Fruit fly (Drosophila melanogaster) whole organism, embryonic: Measurements from ENCODE around the gene Cdc16.

Source experiments
- CG12071 ChIP-seq: fragments of 200-800 bp; sonication (Bioruptor generic); optimal IDR thresholded peaks from 3 replicates; lab custom pipeline; 2018; ENCODE audit warnings: missing biosample characterization, mild to moderate bottlenecking, missing genetic modification characterization
- CG12391 ChIP-seq: fragments of 200-800 bp; sonication (Bioruptor generic); optimal IDR thresholded peaks from 3 replicates; lab custom pipeline; 2018; ENCODE audit warnings: missing biosample characterization, mild to moderate bottlenecking, missing genetic modification characterization, moderate library complexity
- CG12769 ChIP-seq: fragments of 200-800 bp; sonication (Bioruptor generic); optimal IDR thresholded peaks from 2 replicates; lab custom pipeline; 2019; ENCODE audit warnings: missing biosample characterization, mild to moderate bottlenecking, missing genetic modification characterization, moderate library complexity
- CG14050 ChIP-seq: fragments of 200-800 bp; sonication (Bioruptor generic); IDR thresholded peaks from 3 replicates; pipeline ENCODE4 v1.3.6; 2022; ENCODE audit warnings: missing biosample characterization, missing genetic modification characterization
- CG1602 ChIP-seq: fragments of 200-800 bp; sonication (Bioruptor generic); optimal IDR thresholded peaks from 3 replicates; lab custom pipeline; 2016; ENCODE audit warnings: missing biosample characterization, missing genetic modification characterization
- CG1647 ChIP-seq: fragments of 200-800 bp; sonication (Bioruptor generic); optimal IDR thresholded peaks from 3 replicates; lab custom pipeline; 2016; ENCODE audit warnings: missing biosample characterization, missing genetic modification characterization
- CG17186 ChIP-seq: fragments of 200-800 bp; sonication (Bioruptor generic); optimal IDR thresholded peaks from 3 replicates; lab custom pipeline; 2017; ENCODE audit warnings: missing biosample characterization, missing genetic modification reagents, missing genetic modification characterization
- CG17568 ChIP-seq: fragments of 200-800 bp; sonication (Bioruptor generic); optimal IDR thresholded peaks from 2 replicates; lab custom pipeline; 2018; ENCODE audit warnings: missing biosample characterization, mild to moderate bottlenecking, missing genetic modification characterization, moderate library complexity
- CG2116 ChIP-seq: fragments of 200-800 bp; sonication (Bioruptor generic); optimal IDR thresholded peaks from 3 replicates; lab custom pipeline; 2018; ENCODE audit warnings: missing biosample characterization, mild to moderate bottlenecking, missing genetic modification characterization
- CG34422 ChIP-seq: fragments of 200-800 bp; sonication (Bioruptor generic); IDR thresholded peaks from 3 replicates; pipeline ENCODE4 v1.3.6; 2022; ENCODE audit warnings: missing biosample characterization, missing genetic modification characterization
- CG43689 ChIP-seq: fragments of 200-800 bp; sonication (Bioruptor generic); IDR thresholded peaks from 2 replicates; pipeline ENCODE4 v1.3.6; 2022; ENCODE audit warnings: missing biosample characterization, missing genetic modification characterization
- CG4617 ChIP-seq: fragments of 200-800 bp; sonication (Bioruptor generic); optimal IDR thresholded peaks from 3 replicates; lab custom pipeline; 2016; ENCODE audit warnings: missing biosample characterization, missing genetic modification characterization, borderline replicate concordance
- CG4707 ChIP-seq: fragments of 200-800 bp; sonication (Bioruptor generic); optimal IDR thresholded peaks from 2 replicates; lab custom pipeline; 2018; ENCODE audit warnings: missing biosample characterization, mild to moderate bottlenecking, missing genetic modification characterization, moderate library complexity
- CG4854 ChIP-seq: fragments of 200-800 bp; sonication (Bioruptor generic); optimal IDR thresholded peaks from 2 replicates; lab custom pipeline; 2016; ENCODE audit warnings: missing biosample characterization, missing genetic modification characterization, inconsistent platforms
- CG6272 ChIP-seq: fragments of 200-800 bp; sonication (Bioruptor generic); IDR thresholded peaks from 2 replicates; pipeline ENCODE4 v1.3.6; 2022; ENCODE audit warnings: missing biosample characterization, missing genetic modification characterization
- CG7357 ChIP-seq: fragments of 200-800 bp; sonication (Bioruptor generic); IDR thresholded peaks from 3 replicates; pipeline ENCODE4 v1.3.6; 2022; ENCODE audit warnings: missing biosample characterization, missing genetic modification characterization
- CG7372 ChIP-seq: fragments of 200-800 bp; sonication (Bioruptor generic); IDR thresholded peaks from 2 replicates; pipeline ENCODE4 v1.3.6; 2022; ENCODE audit warnings: missing biosample characterization, missing genetic modification characterization
- CG9797 ChIP-seq: fragments of 200-800 bp; sonication (Bioruptor generic); optimal IDR thresholded peaks from 3 replicates; lab custom pipeline; 2018; ENCODE audit warnings: missing biosample characterization, mild to moderate bottlenecking, missing genetic modification characterization
- D ChIP-seq, 2 experiments: fragments of 200-800 bp in 1 of 2; fragments of >200 bp in 1 of 2; sonication (Bioruptor generic) in 1 of 2; optimal IDR thresholded peaks; 2 replicates in 1 of 2; 3 replicates in 1 of 2; lab custom pipeline; 2017; ENCODE audit warnings: mild to moderate bottlenecking in 1 of 2, missing biosample characterization in 1 of 2, missing genetic modification characterization in 1 of 2, missing genetic modification reagents in 1 of 2
- E2f1 ChIP-seq: fragments of 200-800 bp; sonication (Bioruptor generic); IDR thresholded peaks from 2 replicates; pipeline ENCODE4 v1.3.6; 2022; ENCODE audit warnings: missing biosample characterization, missing genetic modification characterization
- ERR ChIP-seq: fragments of 200-800 bp; sonication (Bioruptor generic); optimal IDR thresholded peaks from 2 replicates; lab custom pipeline; 2016; ENCODE audit warnings: missing biosample characterization, missing genetic modification characterization
- Elba2 ChIP-seq: fragments of 200-800 bp; sonication (Bioruptor generic); optimal IDR thresholded peaks from 3 replicates; lab custom pipeline; 2016; ENCODE audit warnings: missing biosample characterization, missing genetic modification characterization
- Hr3 ChIP-seq: fragments of 200-800 bp; sonication (Bioruptor generic); optimal IDR thresholded peaks from 3 replicates; lab custom pipeline; 2016; ENCODE audit warnings: missing biosample characterization, missing genetic modification characterization
- Hr39 ChIP-seq: fragments of >200 bp; optimal IDR thresholded peaks from 2 replicates; lab custom pipeline; 2017
- Hsf ChIP-seq: fragments of 200-800 bp; sonication (Bioruptor generic); optimal IDR thresholded peaks from 3 replicates; lab custom pipeline; 2016; ENCODE audit warnings: missing biosample characterization, missing genetic modification characterization
- PHDP ChIP-seq: fragments of 200-800 bp; sonication (Bioruptor generic); optimal IDR thresholded peaks from 3 replicates; lab custom pipeline; 2018; ENCODE audit warnings: missing biosample characterization, mild to moderate bottlenecking, missing genetic modification characterization, moderate library complexity
- Stat92E ChIP-seq, 3 experiments: fragments of >200 bp in 2 of 3; fragments of 200-800 bp in 1 of 3; sonication (Bioruptor generic) in 1 of 3; optimal IDR thresholded peaks; 2 replicates each; lab custom pipeline; 2017 to 2019; ENCODE audit warnings: missing biosample characterization in 3 of 3, missing genetic modification characterization in 3 of 3, mild to moderate bottlenecking in 1 of 3, moderate library complexity in 1 of 3
- TFAM ChIP-seq: fragments of 200-800 bp; sonication (Bioruptor generic); optimal IDR thresholded peaks from 2 replicates; lab custom pipeline; 2017; ENCODE audit warnings: missing biosample characterization, missing genetic modification characterization, inconsistent platforms
- aop ChIP-seq: fragments of 200-800 bp; sonication (Bioruptor generic); IDR thresholded peaks from 2 replicates; pipeline ENCODE4 v1.3.6; 2022; ENCODE audit warnings: missing biosample characterization, missing genetic modification characterization
- ara ChIP-seq: fragments of 200-800 bp; sonication (Bioruptor generic); IDR thresholded peaks from 2 replicates; pipeline ENCODE4 v1.3.6; 2022; ENCODE audit warnings: missing biosample characterization, missing genetic modification characterization
- bcd ChIP-seq: fragments of 200-800 bp; sonication (Bioruptor generic); optimal IDR thresholded peaks from 2 replicates; lab custom pipeline; 2017; ENCODE audit warnings: missing biosample characterization, mild to moderate bottlenecking, missing genetic modification characterization
- bowl ChIP-seq: fragments of 200-800 bp; sonication (Bioruptor generic); IDR thresholded peaks from 2 replicates; pipeline ENCODE4 v1.3.6; 2022; ENCODE audit warnings: missing biosample characterization, missing genetic modification characterization
- dm ChIP-seq: fragments of 200-800 bp; sonication (Bioruptor generic); optimal IDR thresholded peaks from 3 replicates; lab custom pipeline; 2016; ENCODE audit warnings: missing biosample characterization, missing genetic modification characterization
- emc ChIP-seq: fragments of 200-800 bp; sonication (Bioruptor generic); optimal IDR thresholded peaks from 2 replicates; lab custom pipeline; 2016; ENCODE audit warnings: missing biosample characterization, missing genetic modification characterization
- esg ChIP-seq: fragments of 200-800 bp; sonication (Bioruptor generic); conservative IDR thresholded peaks from 2 replicates; pipeline ENCODE4 v1.3.6; 2022; ENCODE audit warnings: missing biosample characterization, missing genetic modification characterization
- fd96Cb ChIP-seq: fragments of 200-800 bp; sonication (Bioruptor generic); optimal IDR thresholded peaks from 2 replicates; lab custom pipeline; 2018; ENCODE audit warnings: missing biosample characterization, mild to moderate bottlenecking, missing genetic modification characterization, moderate library complexity
- gcm ChIP-seq: fragments of 200-800 bp; sonication (Bioruptor generic); optimal IDR thresholded peaks from 2 replicates; lab custom pipeline; 2019; ENCODE audit warnings: missing biosample characterization, mild to moderate bottlenecking, missing genetic modification characterization, moderate library complexity
- gem ChIP-seq: fragments of 200-800 bp; sonication (Bioruptor generic); optimal IDR thresholded peaks from 2 replicates; lab custom pipeline; 2019; ENCODE audit warnings: missing biosample characterization, mild to moderate bottlenecking, missing genetic modification characterization, moderate library complexity
- ham ChIP-seq: fragments of 200-800 bp; sonication (Bioruptor generic); IDR thresholded peaks from 2 replicates; pipeline ENCODE4 v1.3.6; 2022; ENCODE audit warnings: missing biosample characterization, missing genetic modification characterization
- lilli ChIP-seq: fragments of 200-800 bp; sonication (Bioruptor generic); optimal IDR thresholded peaks from 3 replicates; lab custom pipeline; 2016; ENCODE audit warnings: missing biosample characterization, missing genetic modification characterization
- lmd ChIP-seq: fragments of 200-800 bp; sonication (Bioruptor generic); IDR thresholded peaks from 2 replicates; pipeline ENCODE4 v1.3.6; 2022; ENCODE audit warnings: missing biosample characterization, missing genetic modification characterization
- lola ChIP-seq, 3 experiments: fragments of >200 bp in 2 of 3; fragments of 200-800 bp in 1 of 3; sonication (Bioruptor generic) in 1 of 3; optimal IDR thresholded peaks; 2 replicates each; lab custom pipeline; 2017 to 2019; ENCODE audit warnings: missing biosample characterization in 3 of 3, missing genetic modification characterization in 3 of 3, mild to moderate bottlenecking in 1 of 3, moderate library complexity in 1 of 3
- mam ChIP-seq: fragments of 200-800 bp; sonication (Bioruptor generic); optimal IDR thresholded peaks from 3 replicates; lab custom pipeline; 2016; ENCODE audit warnings: missing biosample characterization, missing genetic modification characterization
- oc ChIP-seq: fragments of 200-800 bp; sonication (Bioruptor generic); optimal IDR thresholded peaks from 2 replicates; lab custom pipeline; 2018; ENCODE audit warnings: missing biosample characterization, mild to moderate bottlenecking, missing genetic modification characterization, moderate library complexity
- p53 ChIP-seq: fragments of 200-800 bp; sonication (Bioruptor generic); optimal IDR thresholded peaks from 2 replicates; lab custom pipeline; 2016; ENCODE audit warnings: missing biosample characterization, missing genetic modification characterization
- rib ChIP-seq: fragments of 200-800 bp; sonication (Bioruptor generic); IDR thresholded peaks from 2 replicates; pipeline ENCODE4 v1.3.6; 2022; ENCODE audit warnings: missing biosample characterization, missing genetic modification characterization
- sima ChIP-seq: fragments of 200-800 bp; sonication (Bioruptor generic); optimal IDR thresholded peaks from 2 replicates; lab custom pipeline; 2016; ENCODE audit warnings: missing biosample characterization, missing genetic modification characterization
- sisA ChIP-seq: fragments of 200-800 bp; sonication (Bioruptor generic); IDR thresholded peaks from 2 replicates; pipeline ENCODE4 v1.3.6; 2022; ENCODE audit warnings: missing biosample characterization, missing genetic modification characterization
- tup ChIP-seq: fragments of 200-800 bp; sonication (Bioruptor generic); optimal IDR thresholded peaks from 2 replicates; lab custom pipeline; 2016; ENCODE audit warnings: missing biosample characterization, mild to moderate bottlenecking, missing genetic modification characterization, moderate library complexity
- unc-4 ChIP-seq: fragments of 200-800 bp; sonication (Bioruptor generic); IDR thresholded peaks from 2 replicates; pipeline ENCODE4 v1.3.6; 2022; ENCODE audit warnings: missing biosample characterization, missing genetic modification characterization; ENCODE audit not compliant: partially characterized antibody
- z ChIP-seq: fragments of 200-800 bp; sonication (Bioruptor generic); IDR thresholded peaks from 3 replicates; pipeline ENCODE4 v1.3.6; 2022; ENCODE audit warnings: missing biosample characterization, missing genetic modification characterization

Cdc16 gene

dm6 chr3R:23280806-23281257 lies at the start of gene Cdc16, which contains the start of gene orb (continued):
- TF ChIP-seq CG12391 (tag; lab: Kevin White, UChicago) (peak; percentile 98), CG2116 (GFP tag; lab: Kevin White, UChicago) (peak; percentile 76), sima (no peak), CG6272 (GFP tag; lab: Robert Waterston, UW) (peak; percentile 88), Hr3 (GFP tag; lab: Kevin White, UChicago) (peak; percentile 92), D (optimal IDR thresholded peaks at IDR 0.05; lab: Kevin White, UChicago) (no peak), D (GFP tag; optimal IDR thresholded peaks at IDR 0.05; lab: Kevin White, UChicago) (peak; percentile 80), lmd (GFP tag; lab: Robert Waterston, UW) (peak; percentile 91), CG9797 (GFP tag; lab: Kevin White, UChicago) (no peak), z (no peak), CG7357 (GFP tag; lab: Robert Waterston, UW) (peak; percentile 73), mam (GFP tag; lab: Kevin White, UChicago) (peak; percentile 85), p53 (GFP tag; lab: Kevin White, UChicago) (peak; percentile 11), tup (peak; percentile 75), ham (GFP tag; lab: Robert Waterston, UW) (no peak), Elba2 (GFP tag; lab: Kevin White, UChicago) (peak; percentile 81), esg (GFP tag; lab: Robert Waterston, UW) (peak; percentile 87), CG12071 (peak; percentile 68), Hsf (GFP tag; lab: Kevin White, UChicago) (peak; percentile 75), rib (peak; percentile 88), CG1602 (GFP tag; lab: Kevin White, UChicago) (peak; percentile 92), fd96Cb (tag; lab: Kevin White, UChicago) (peak; percentile 91), CG1647 (GFP tag; lab: Kevin White, UChicago) (peak; percentile 66), CG14050 (GFP tag; lab: Robert Waterston, UW) (peak; percentile 81), gem (tag; lab: Kevin White, UChicago) (peak; percentile 97), ERR (GFP tag; lab: Kevin White, UChicago) (no peak), CG7372 (GFP tag; lab: Robert Waterston, UW) (peak; percentile 82), lola (GFP tag; optimal IDR thresholded peaks at IDR 0.05; lab: Kevin White, UChicago) (peak in 1 of 3 experiments; percentile 82), gcm (GFP tag; lab: Kevin White, UChicago) (peak; percentile 90), oc (tag; lab: Kevin White, UChicago) (peak; percentile 91), unc-4 (peak; percentile 37), CG4617 (peak; percentile 83), aop (GFP tag; lab: Robert Waterston, UW) (peak; percentile 79), lilli (GFP tag; lab: Kevin White, UChicago) (peak; percentile 91), CG12769 (tag; lab: Kevin White, UChicago) (peak; percentile 86), PHDP (tag; lab: Kevin White, UChicago) (peak; percentile 97), ara (GFP tag; lab: Robert Waterston, UW) (peak; percentile 83), CG17568 (peak; percentile 90), Hr39 (lab: Kevin White, UChicago) (no peak), Stat92E (GFP tag; optimal IDR thresholded peaks at IDR 0.05; lab: Kevin White, UChicago) (peak in 1 of 3 experiments; percentile 59), E2f1 (peak; percentile 94), bcd (peak; percentile 90), CG34422 (GFP tag; lab: Robert Waterston, UW) (peak; percentile 96), TFAM (peak; percentile 43), CG43689 (peak; percentile 70), dm (GFP tag; lab: Kevin White, UChicago) (peak; percentile 24), CG17186 (peak; percentile 27), CG4707 (GFP tag; lab: Kevin White, UChicago) (peak; percentile 73), CG4854 (peak; percentile 80), bowl (peak; percentile 82), emc (GFP tag; lab: Kevin White, UChicago) (peak; percentile 28), sisA (peak; percentile 92)
